Worm (Caenorhabditis elegans) whole organism, midembryonic: ENCODE data around the gene tag-77.

Experiments
- T22C8.4 ChIP-seq: fragments of 200-800 bp; sonication (Bioruptor generic); IDR thresholded peaks from 2 replicates; pipeline ENCODE4 v1.3.6; 2022; ENCODE audit warnings: missing genetic modification characterization, missing compliant biosample characterization
- cog-1 ChIP-seq: sonication (generic microtip); optimal IDR thresholded peaks from 2 replicates; lab custom pipeline; 2016; ENCODE audit warnings: missing genetic modification characterization, missing compliant biosample characterization
- flt-1 ChIP-seq: fragments of 200-800 bp; sonication (Bioruptor generic); IDR thresholded peaks from 2 replicates; pipeline ENCODE4 v1.3.6; 2022; ENCODE audit warnings: missing genetic modification characterization, missing compliant biosample characterization
- klf-2 ChIP-seq: fragments of 200-800 bp; sonication (Bioruptor generic); conservative IDR thresholded peaks from 2 replicates; pipeline ENCODE4 v1.3.6; 2022; ENCODE audit warnings: missing genetic modification reagents, missing genetic modification characterization, missing compliant biosample characterization
- ref-1 ChIP-seq: fragments of 200-800 bp; sonication (Bioruptor generic); conservative IDR thresholded peaks from 2 replicates; pipeline ENCODE4 v1.3.6; 2022; ENCODE audit warnings: missing genetic modification reagents, missing genetic modification characterization, missing compliant biosample characterization
- tab-1 ChIP-seq: fragments of 200-800 bp; sonication (Bioruptor generic); IDR thresholded peaks from 2 replicates; pipeline ENCODE4 v1.3.6; 2022; ENCODE audit warnings: missing genetic modification characterization, missing compliant biosample characterization
- ztf-23 ChIP-seq: fragments of 200-800 bp; sonication (Bioruptor generic); IDR thresholded peaks from 2 replicates; pipeline ENCODE4 v1.3.6; 2022; ENCODE audit warnings: missing genetic modification reagents, missing genetic modification characterization, missing compliant biosample characterization
- ztf-29 ChIP-seq: fragments of 200-800 bp; sonication (Bioruptor generic); IDR thresholded peaks from 2 replicates; pipeline ENCODE4 v1.3.6; 2022; ENCODE audit warnings: missing genetic modification reagents, missing genetic modification characterization, missing compliant biosample characterization

DNA sequence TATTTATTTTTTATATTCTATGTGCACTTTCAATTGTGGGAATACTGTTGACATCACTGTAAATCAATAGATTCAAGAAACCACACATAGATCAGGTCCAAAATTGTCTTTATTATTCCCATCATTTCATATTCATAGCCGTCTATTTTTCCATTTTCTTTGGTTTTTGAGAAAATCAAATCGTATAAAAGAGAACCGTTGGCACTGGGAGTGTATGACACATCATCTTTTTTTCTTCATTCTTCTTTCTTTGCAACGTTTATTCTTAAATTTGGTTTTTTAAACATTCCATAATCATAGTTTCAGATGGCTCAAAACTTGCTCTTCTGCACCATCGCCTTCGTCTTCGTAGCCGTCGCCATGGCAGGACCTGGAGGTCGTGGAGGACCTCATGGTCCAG lies 20.4 kb downstream of the tag-77 start, which contains the start of gene srlf-2:
- TF ChIP-seq tab-1 (GFP tag; lab: Robert Waterston, UW) (no peak), ref-1 (GFP tag; lab: Robert Waterston, UW) (no peak), T22C8.4 (GFP tag; lab: Robert Waterston, UW) (no peak), cog-1 (no peak), flt-1 (no peak), ztf-23 (GFP tag; lab: Robert Waterston, UW) (no peak), ztf-29 (GFP tag; lab: Robert Waterston, UW) (no peak), klf-2 (no peak)
